Worm (Caenorhabditis elegans) whole organism, late embryonic: ENCODE results near the gene ugt-43.

Experiments used
- ceh-2 ChIP-seq: sonication (generic microtip); optimal IDR thresholded peaks from 2 replicates; lab custom pipeline; 2016; ENCODE audit warnings: missing genotype, missing genetic modification characterization, missing compliant biosample characterization
- ceh-30 ChIP-seq: fragments of 150-350 bp; optimal IDR thresholded peaks from 2 replicates; lab custom pipeline; 2014; ENCODE audit warnings: missing biosample characterization, missing genetic modification characterization
- ceh-6 ChIP-seq: fragments of 200-800 bp; sonication (Bioruptor generic); optimal IDR thresholded peaks from 2 replicates; lab custom pipeline; 2018; ENCODE audit warnings: mild to moderate bottlenecking, missing genetic modification characterization, missing compliant biosample characterization
- che-1 ChIP-seq: sonication (generic microtip); optimal IDR thresholded peaks from 2 replicates; lab custom pipeline; 2016; ENCODE audit warnings: mild to moderate bottlenecking, missing genetic modification characterization, missing compliant biosample characterization
- elt-4 ChIP-seq: sonication (generic microtip); optimal IDR thresholded peaks from 2 replicates; lab custom pipeline; 2016; ENCODE audit warnings: missing genetic modification characterization, missing compliant biosample characterization
- fkh-10 ChIP-seq: fragments of 150-350 bp; optimal IDR thresholded peaks from 2 replicates; lab custom pipeline; 2014; ENCODE audit warnings: missing biosample characterization, missing genetic modification reagents, missing genetic modification characterization
- hlh-15 ChIP-seq: sonication (generic microtip); optimal IDR thresholded peaks from 2 replicates; lab custom pipeline; 2016; ENCODE audit warnings: missing genetic modification characterization, missing compliant biosample characterization
- nfya-1 ChIP-seq: sonication (generic microtip); optimal IDR thresholded peaks from 2 replicates; lab custom pipeline; 2017; ENCODE audit warnings: missing genetic modification characterization, mild to moderate bottlenecking, missing compliant biosample characterization, antibody characterized with exemption, moderate library complexity
- rnt-1 ChIP-seq: sonication (generic microtip); optimal IDR thresholded peaks from 2 replicates; lab custom pipeline; 2016; ENCODE audit warnings: missing genetic modification characterization, missing compliant biosample characterization

DNA sequence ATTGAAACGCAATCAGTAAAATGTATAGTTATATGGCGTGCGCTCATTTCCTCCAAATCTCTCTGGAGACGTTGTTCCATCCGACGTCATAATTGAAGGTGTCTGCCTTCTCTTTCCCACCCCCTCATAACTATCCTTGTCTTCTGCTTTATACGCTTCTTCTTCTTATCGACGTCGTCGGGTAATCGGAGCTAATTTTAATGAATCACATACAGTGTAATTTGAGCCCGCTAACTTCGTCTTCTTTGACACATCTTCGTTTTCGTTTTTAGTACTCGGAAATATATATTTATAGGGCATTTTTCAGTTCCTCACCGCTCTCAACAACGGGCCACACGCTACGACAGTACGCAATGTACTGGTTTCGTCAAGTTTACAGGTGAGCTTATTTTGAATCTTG lies 28.0 kb upstream of the ugt-43 start, which contains the start of gene ins-1:
- TF ChIP-seq ceh-6 (GFP tag; lab: Kevin White, UChicago) (no peak), ceh-30 (tag; lab: Kevin White, UChicago) (no peak), fkh-10 (GFP tag; lab: Kevin White, UChicago) (no peak), hlh-15 (tag; lab: Kevin White, UChicago) (no peak), nfya-1 (no peak), rnt-1 (tag; lab: Kevin White, UChicago) (no peak), ceh-2 (tag; lab: Kevin White, UChicago) (no peak), elt-4 (tag; lab: Kevin White, UChicago) (no peak), che-1 (tag; lab: Kevin White, UChicago) (no peak)
